Fruit fly (Drosophila melanogaster): ENCODE measurements around the gene sordd1.

dm6 chrX:15778846-15779245, 17.0 kb downstream of the sordd1 start, which contains the start of gene CG43673:
- no peak for TF ChIP-seq ssp (GFP tag; IDR thresholded peaks at IDR 0.05)
- TF ChIP-seq sna (GFP tag; IDR thresholded peaks at IDR 0.05; ENCODE audit: partially characterized antibody), result no peak
- TF ChIP-seq CG13424 (tag; optimal IDR thresholded peaks at IDR 0.05), result no peak
- no peak for TF ChIP-seq ind (GFP tag; optimal IDR thresholded peaks at IDR 0.05)
- TF ChIP-seq kni (GFP tag; optimal IDR thresholded peaks at IDR 0.05), result no peak
- no peak for TF ChIP-seq sc (optimal IDR thresholded peaks at IDR 0.05)
- TF ChIP-seq sc (GFP tag; optimal IDR thresholded peaks at IDR 0.05), result no peak
- TF ChIP-seq CG13624 (GFP tag; optimal IDR thresholded peaks at IDR 0.05), result no peak
